Fruit fly (Drosophila melanogaster) ovary, adult (tissue): ENCODE results near the gene CG10005.
A peak's percentile ranks its signal among the peaks of the same experiment; 100 is the strongest.

Experiments
- CG17801 ChIP-seq: fragments of 200-800 bp; optimal IDR thresholded peaks from 2 replicates; lab custom pipeline; 2019; ENCODE audit warnings: missing biosample characterization, mild to moderate bottlenecking, missing genetic modification characterization, moderate library complexity; ENCODE audit not compliant: partially characterized antibody

Gene CG10005

DNA sequence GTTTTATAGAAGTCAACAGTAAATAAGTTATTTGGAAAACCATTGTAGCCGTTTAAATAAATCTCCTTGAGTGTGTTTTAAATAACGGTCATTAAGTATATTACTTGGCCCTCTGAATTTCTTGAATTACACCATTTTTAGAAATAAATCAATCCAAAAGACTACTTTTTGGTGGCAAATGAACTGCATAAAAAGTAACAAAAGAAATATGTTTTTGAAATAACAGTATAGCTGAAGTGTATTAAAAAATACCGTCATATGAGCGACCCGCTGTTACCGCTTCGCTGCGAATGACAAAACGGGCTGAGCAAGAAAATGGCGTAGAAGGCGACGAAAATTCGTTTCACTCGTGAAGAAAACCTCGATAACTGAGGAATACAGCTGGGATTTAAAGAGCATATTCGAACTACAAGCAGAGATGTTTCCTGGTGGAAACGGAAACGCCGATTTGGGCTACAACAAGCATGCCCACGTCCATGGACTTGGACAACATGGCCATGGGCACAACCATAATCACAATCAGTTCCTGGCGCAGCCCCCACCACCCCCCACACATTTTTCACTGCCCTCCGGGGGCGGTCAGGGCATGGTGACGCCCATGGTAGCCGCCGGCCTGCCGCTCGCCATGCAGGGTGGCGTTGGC, 27.5 kb downstream of the CG10005 start, which contains the start of gene CG31211:
Gene CG31211, plus strand, starts transcription at position 294 of the 643 bp plus-strand sequence.
- TF ChIP-seq CG17801 (GFP tag; lab: Kevin White, UChicago) = no peak

- peak; percentile 55 for TF ChIP-seq CG17801 (GFP tag; lab: Kevin White, UChicago)
Measured at dm6 chr3R:11948903-11949358, 28.1 kb downstream of the CG10005 start, which contains the start of gene Cad87A. Gene Cad87A (minus strand): TSS chr3R:11949129.

DNA sequence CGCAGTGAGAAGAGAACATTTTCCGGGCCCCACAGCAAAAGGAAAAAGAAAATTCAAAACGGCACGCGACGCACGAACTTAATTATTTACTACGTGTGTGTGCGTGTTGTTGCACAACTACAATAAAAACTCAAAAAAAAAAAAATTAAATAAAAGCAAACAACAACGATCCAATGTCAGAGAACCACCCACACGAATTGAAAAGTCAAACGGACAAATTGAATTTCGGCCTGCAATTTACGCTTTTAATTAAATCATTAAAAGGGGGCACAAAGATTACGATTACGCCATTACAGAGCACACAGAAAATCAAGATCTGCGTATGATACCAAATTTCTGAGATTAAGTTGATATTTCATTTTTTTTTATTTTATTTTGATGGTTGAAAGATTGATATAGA, 29.0 kb downstream of the CG10005 start:
- no peak for TF ChIP-seq CG17801 (GFP tag; lab: Kevin White, UChicago)

DNA sequence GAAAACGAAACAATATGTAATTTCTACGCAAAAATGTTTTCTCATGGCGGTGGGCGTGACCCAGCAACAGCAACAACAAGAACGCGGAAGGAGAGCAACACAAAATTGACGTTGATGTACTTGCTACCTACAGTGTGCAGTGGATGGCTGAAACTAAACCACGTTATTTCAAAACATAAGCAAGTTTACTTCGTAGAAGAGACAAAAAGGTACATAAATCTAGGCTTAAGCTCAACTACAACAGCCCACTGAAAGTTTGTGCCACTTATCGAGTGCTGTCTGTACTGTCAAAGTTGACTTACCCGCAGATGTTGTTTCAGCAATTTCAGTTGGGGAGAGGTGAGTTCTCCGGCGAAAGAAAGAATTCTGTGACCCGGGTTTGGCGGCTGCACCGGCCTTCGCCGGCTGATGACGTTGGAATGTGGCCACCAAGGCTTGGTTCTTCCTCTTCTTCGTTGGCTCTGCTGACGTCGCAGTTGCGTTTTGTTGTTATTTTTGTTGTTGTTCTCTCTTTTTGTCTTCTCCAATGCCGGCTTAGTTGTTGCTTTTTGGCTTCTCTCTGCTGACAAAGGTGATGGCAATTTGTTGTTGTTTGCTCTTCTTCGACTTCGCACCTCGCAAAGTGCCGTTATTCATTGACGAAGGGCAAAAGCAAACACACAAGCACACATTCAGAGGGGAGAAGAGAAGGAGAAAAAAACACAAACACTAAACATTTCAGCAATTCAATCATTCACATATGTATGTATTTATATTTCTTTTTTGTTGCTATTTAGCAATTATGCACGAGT, 29.7 kb downstream of the CG10005 start:
- no peak for TF ChIP-seq CG17801 (GFP tag; lab: Kevin White, UChicago)

dm6 chr3R:11945450-11946317, 31.3 kb downstream of the CG10005 start:
- TF ChIP-seq CG17801 (GFP tag; lab: Kevin White, UChicago) = no peak

DNA sequence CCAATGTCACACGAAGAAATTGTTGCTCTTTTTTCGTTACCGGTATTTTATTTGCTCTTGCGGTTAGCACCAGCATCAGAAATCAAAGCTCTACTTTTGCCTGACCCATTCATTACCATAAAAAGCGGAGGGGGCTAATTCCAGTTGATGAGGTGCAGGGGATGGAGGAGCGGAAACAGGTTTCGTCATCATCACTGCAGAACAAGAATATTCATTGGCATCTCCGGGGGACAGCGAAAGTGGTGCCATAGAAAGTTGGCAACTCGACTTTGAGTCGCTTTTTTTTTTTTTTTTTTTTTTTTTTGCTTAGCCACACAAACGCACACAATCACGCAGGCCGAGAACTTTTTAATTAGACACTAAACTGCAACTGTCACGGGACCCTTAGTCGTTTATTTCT, 35.9 kb downstream of the CG10005 start:
- TF ChIP-seq CG17801 (GFP tag; lab: Kevin White, UChicago) = no peak

DNA sequence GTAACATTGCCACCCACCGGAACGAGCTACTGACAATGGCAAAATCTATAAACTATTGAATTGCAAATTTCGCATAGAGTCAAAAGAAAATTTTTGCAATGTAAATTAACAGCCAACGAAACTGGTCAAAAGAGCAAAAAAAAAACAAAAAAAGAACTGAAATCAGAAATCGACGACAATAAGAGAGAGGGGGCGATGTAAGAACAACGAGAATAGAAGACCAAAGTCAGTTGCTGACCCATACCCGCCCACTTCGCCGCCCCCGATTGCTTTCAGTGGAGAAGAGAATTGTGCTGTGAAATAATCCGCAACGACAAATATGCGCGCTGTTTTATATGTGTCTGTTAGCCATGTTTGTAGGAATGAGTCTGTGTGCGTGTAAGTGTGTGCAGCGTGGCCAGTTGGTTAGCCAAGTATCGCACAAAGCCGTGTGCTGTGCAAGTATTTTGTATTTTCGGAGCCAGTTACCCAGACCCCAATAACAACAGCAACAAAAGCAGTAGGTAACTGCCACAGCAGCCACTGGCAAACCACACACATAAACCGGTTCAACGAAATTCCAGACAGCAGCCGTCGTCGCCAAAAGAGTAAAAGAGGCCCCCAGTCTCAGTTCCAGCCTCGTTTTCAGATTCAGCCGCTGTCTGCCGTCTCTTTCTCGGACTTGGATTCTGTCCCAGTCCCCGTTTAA, 39.4 kb downstream of the CG10005 start:
- TF ChIP-seq CG17801 (GFP tag; lab: Kevin White, UChicago) = no peak

dm6 chr3R:11933903-11934302, 43.1 kb downstream of the CG10005 start:
- no peak for TF ChIP-seq CG17801 (GFP tag; lab: Kevin White, UChicago)

DNA sequence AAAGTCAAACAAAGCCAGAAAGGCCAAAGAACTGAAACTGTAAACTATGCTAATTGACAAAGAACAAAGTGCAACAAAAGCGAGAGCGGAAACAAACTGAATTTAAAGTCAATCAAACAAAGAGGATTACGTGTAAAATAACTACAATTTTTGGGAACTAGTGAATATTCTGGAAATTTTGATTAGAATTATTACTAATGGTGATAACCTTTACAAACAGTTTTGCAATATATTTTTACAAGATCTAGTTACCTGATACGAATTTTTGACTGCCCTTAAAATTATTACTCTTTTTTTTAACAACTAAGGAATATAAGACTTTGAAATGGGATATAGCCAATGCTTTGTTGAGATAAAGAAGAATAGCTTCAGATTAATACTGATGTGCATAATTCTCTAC, 46.0 kb downstream of the CG10005 start, which contains the start of gene CG14731:
Gene CG14731, plus strand, starts transcription at position 301 of the 400 bp plus-strand sequence.
- no peak for TF ChIP-seq CG17801 (GFP tag; lab: Kevin White, UChicago)
